Worm (Caenorhabditis elegans) whole organism, midembryonic: Measurements from ENCODE around the gene cnnm-3.

Source experiments
- T22C8.4 ChIP-seq: fragments of 200-800 bp; sonication (Bioruptor generic); IDR thresholded peaks from 2 replicates; pipeline ENCODE4 v1.3.6; 2022; ENCODE audit warnings: missing genetic modification characterization, missing compliant biosample characterization
- cog-1 ChIP-seq: sonication (generic microtip); optimal IDR thresholded peaks from 2 replicates; lab custom pipeline; 2016; ENCODE audit warnings: missing genetic modification characterization, missing compliant biosample characterization
- flt-1 ChIP-seq: fragments of 200-800 bp; sonication (Bioruptor generic); IDR thresholded peaks from 2 replicates; pipeline ENCODE4 v1.3.6; 2022; ENCODE audit warnings: missing genetic modification characterization, missing compliant biosample characterization
- klf-2 ChIP-seq: fragments of 200-800 bp; sonication (Bioruptor generic); conservative IDR thresholded peaks from 2 replicates; pipeline ENCODE4 v1.3.6; 2022; ENCODE audit warnings: missing genetic modification reagents, missing genetic modification characterization, missing compliant biosample characterization
- med-1 ChIP-seq: sonication (generic microtip); optimal IDR thresholded peaks from 2 replicates; lab custom pipeline; 2017; ENCODE audit warnings: missing genetic modification characterization, mild to moderate bottlenecking, missing compliant biosample characterization, antibody characterized with exemption, missing genetic modification reagents; ENCODE audit not compliant: insufficient read depth
- ref-1 ChIP-seq: fragments of 200-800 bp; sonication (Bioruptor generic); conservative IDR thresholded peaks from 2 replicates; pipeline ENCODE4 v1.3.6; 2022; ENCODE audit warnings: missing genetic modification reagents, missing genetic modification characterization, missing compliant biosample characterization
- tab-1 ChIP-seq: fragments of 200-800 bp; sonication (Bioruptor generic); IDR thresholded peaks from 2 replicates; pipeline ENCODE4 v1.3.6; 2022; ENCODE audit warnings: missing genetic modification characterization, missing compliant biosample characterization
- ztf-23 ChIP-seq: fragments of 200-800 bp; sonication (Bioruptor generic); IDR thresholded peaks from 2 replicates; pipeline ENCODE4 v1.3.6; 2022; ENCODE audit warnings: missing genetic modification reagents, missing genetic modification characterization, missing compliant biosample characterization
- ztf-29 ChIP-seq: fragments of 200-800 bp; sonication (Bioruptor generic); IDR thresholded peaks from 2 replicates; pipeline ENCODE4 v1.3.6; 2022; ENCODE audit warnings: missing genetic modification reagents, missing genetic modification characterization, missing compliant biosample characterization

The cnnm-3 gene

DNA sequence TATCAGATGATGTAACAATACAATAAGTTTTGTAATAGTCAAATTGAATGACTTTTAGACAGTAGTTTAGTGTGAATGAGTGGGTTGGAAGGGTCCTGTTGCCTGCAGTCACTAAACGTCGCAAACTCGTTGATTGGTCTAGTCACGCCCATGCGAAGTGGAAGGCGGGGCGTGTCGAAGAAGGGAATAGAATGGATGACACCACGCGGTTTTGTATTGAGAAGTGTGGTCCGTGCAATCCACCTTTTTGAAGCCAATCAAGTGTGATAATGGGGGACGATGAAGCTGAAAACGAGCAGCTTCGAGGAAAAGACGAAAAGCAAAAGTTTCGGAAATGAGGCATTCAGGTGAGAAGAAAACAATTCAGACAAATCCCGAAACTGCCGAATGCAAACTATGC lies 24.7 kb upstream of the cnnm-3 start, which contains the start of gene ceh-31:
Gene ceh-31, minus strand, starts transcription at position 101 of the 400 bp plus-strand sequence.
- no peak for TF ChIP-seq cog-1 (tag; lab: Kevin White, UChicago)
- no peak for TF ChIP-seq ztf-23
- TF ChIP-seq T22C8.4 (GFP tag; lab: Robert Waterston, UW): no peak
- TF ChIP-seq med-1 (GFP tag; lab: Kevin White, UChicago): no peak
- no peak for TF ChIP-seq flt-1 (GFP tag; lab: Robert Waterston, UW)
- TF ChIP-seq tab-1 (GFP tag; lab: Robert Waterston, UW): no peak
- TF ChIP-seq ztf-29 (GFP tag; lab: Robert Waterston, UW): no peak
- TF ChIP-seq ref-1: no peak
- no peak for TF ChIP-seq klf-2 (GFP tag; lab: Robert Waterston, UW)

ce11 chrX:3067052-3067451 lies 21.4 kb upstream of the cnnm-3 start:
- no peak for TF ChIP-seq ref-1

DNA sequence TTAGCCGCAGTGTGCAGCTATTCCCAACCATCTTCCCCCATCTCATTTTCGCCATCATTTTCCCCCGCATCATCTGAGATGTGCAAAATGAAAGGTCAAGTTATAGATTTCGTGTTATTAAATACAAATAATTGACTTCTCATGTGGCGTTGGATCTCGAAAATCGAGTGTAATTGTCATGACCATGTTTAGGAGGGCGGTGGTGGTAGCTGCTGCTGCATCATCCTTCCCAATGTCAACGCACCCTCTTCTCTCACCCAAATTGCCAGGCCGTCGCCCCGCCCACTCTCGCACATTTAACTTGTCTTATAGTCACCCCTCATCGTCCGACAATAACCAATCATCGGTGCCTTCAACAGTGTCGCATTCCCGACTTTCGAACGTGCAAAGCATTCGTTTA lies 17.6 kb upstream of the cnnm-3 start, which contains the start of gene ceh-30:
Gene ceh-30, plus strand, starts transcription at position 301 of the 400 bp plus-strand sequence.
- no peak for TF ChIP-seq med-1 (GFP tag; lab: Kevin White, UChicago)
- no peak for TF ChIP-seq ztf-29 (GFP tag; lab: Robert Waterston, UW)
- TF ChIP-seq cog-1 (tag; lab: Kevin White, UChicago): no peak

DNA sequence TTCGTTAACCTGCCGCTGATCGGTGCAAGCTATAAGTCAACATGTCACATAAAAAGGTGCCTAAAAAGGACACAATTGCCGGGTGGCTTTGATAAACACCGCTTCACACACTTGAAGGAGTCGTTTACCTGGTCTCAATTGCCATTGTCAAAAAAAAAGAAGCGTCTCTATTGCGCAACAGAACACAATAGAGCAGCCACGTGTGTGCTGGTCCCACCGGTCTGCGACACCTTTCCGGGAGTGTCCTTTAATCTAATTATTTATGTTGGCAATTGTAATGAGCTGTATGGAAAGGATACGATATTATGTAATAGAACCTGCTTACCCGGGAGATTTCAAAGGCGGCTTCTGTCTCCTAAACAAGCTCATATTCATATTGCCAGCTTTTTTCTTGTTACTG lies 16.1 kb upstream of the cnnm-3 start:
- TF ChIP-seq ztf-29 (GFP tag; lab: Robert Waterston, UW) (no peak), flt-1 (GFP tag; lab: Robert Waterston, UW) (no peak), tab-1 (GFP tag; lab: Robert Waterston, UW) (no peak), klf-2 (GFP tag; lab: Robert Waterston, UW) (no peak), ref-1 (no peak), med-1 (GFP tag; lab: Kevin White, UChicago) (no peak)

DNA sequence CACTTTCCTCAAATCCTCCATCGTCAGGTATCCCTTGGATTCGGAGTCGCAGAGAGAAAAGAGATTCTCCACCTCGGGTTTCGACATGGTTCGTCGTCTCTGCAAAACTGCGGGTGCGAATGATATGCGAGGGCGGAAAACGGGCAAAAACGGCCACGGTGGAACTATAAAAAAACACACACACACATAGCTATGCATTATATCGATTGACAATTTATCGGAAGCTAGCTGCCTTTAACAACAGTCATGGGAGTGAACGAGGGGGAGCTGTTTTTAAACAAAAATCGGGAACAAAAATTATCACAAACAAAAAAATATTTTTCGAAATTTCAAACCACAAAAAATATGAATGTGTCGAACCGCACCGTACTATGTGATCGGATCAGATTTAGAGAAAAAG lies 13.7 kb upstream of the cnnm-3 start, which contains the start of gene rsef-1:
Gene rsef-1, minus strand, starts transcription at position 101 of the 400 bp plus-strand sequence.
- TF ChIP-seq klf-2 (GFP tag; lab: Robert Waterston, UW): no peak
- TF ChIP-seq ztf-23: no peak
- no peak for TF ChIP-seq ref-1
- TF ChIP-seq ztf-29 (GFP tag; lab: Robert Waterston, UW): no peak
- TF ChIP-seq flt-1 (GFP tag; lab: Robert Waterston, UW): no peak
- no peak for TF ChIP-seq T22C8.4 (GFP tag; lab: Robert Waterston, UW)
- TF ChIP-seq med-1 (GFP tag; lab: Kevin White, UChicago): no peak
- TF ChIP-seq tab-1 (GFP tag; lab: Robert Waterston, UW): no peak
- TF ChIP-seq cog-1 (tag; lab: Kevin White, UChicago): no peak

DNA sequence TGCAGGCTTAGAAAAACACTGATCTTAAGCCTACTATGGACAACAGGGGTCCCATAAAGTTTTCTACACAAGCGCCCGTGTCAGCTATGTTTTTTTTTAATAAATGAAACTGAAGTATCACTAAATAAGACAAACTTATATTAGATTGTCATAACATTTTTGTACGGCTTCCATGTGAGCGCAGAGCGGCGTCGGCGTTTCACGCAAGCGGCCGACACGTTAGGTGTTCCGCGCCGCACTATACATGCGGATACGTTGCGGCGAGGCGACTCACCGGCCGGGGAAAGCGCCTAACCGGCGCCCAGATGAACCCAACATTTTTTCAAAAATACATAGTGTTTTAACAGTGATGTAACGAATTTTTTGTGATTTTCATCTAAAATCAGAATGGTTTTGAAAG lies 12.0 kb upstream of the cnnm-3 start:
- TF ChIP-seq flt-1 (GFP tag; lab: Robert Waterston, UW): no peak
- TF ChIP-seq klf-2 (GFP tag; lab: Robert Waterston, UW): no peak
- no peak for TF ChIP-seq ref-1
- TF ChIP-seq tab-1 (GFP tag; lab: Robert Waterston, UW): no peak
- TF ChIP-seq ztf-29 (GFP tag; lab: Robert Waterston, UW): no peak
- no peak for TF ChIP-seq ztf-23
- TF ChIP-seq T22C8.4 (GFP tag; lab: Robert Waterston, UW): no peak
- TF ChIP-seq cog-1 (tag; lab: Kevin White, UChicago): no peak
- TF ChIP-seq med-1 (GFP tag; lab: Kevin White, UChicago): no peak

ce11 chrX:3056098-3056497 lies 10.5 kb upstream of the cnnm-3 start:
- TF ChIP-seq med-1 (GFP tag; lab: Kevin White, UChicago) (no peak), ref-1 (no peak), klf-2 (GFP tag; lab: Robert Waterston, UW) (no peak), tab-1 (GFP tag; lab: Robert Waterston, UW) (no peak), T22C8.4 (GFP tag; lab: Robert Waterston, UW) (no peak), flt-1 (GFP tag; lab: Robert Waterston, UW) (no peak), cog-1 (tag; lab: Kevin White, UChicago) (no peak), ztf-23 (no peak), ztf-29 (GFP tag; lab: Robert Waterston, UW) (no peak)

ce11 chrX:3054802-3055201 lies 9.2 kb upstream of the cnnm-3 start, which contains the start of gene twk-26:
Gene twk-26 (minus strand): TSS chrX:3054824.
- no peak for TF ChIP-seq ztf-29 (GFP tag; lab: Robert Waterston, UW)

ce11 chrX:3054394-3054793 lies 8.7 kb upstream of the cnnm-3 start:
- no peak for TF ChIP-seq T22C8.4 (GFP tag; lab: Robert Waterston, UW)
- no peak for TF ChIP-seq cog-1 (tag; lab: Kevin White, UChicago)
- TF ChIP-seq ztf-29 (GFP tag; lab: Robert Waterston, UW): no peak
- TF ChIP-seq klf-2 (GFP tag; lab: Robert Waterston, UW): no peak
- TF ChIP-seq flt-1 (GFP tag; lab: Robert Waterston, UW): no peak
- TF ChIP-seq ref-1: no peak
- no peak for TF ChIP-seq tab-1 (GFP tag; lab: Robert Waterston, UW)
- TF ChIP-seq med-1 (GFP tag; lab: Kevin White, UChicago): no peak
- no peak for TF ChIP-seq ztf-23

ce11 chrX:3051315-3051993 lies 5.8 kb upstream of the cnnm-3 start:
- TF ChIP-seq flt-1 (GFP tag; lab: Robert Waterston, UW) (no peak), tab-1 (GFP tag; lab: Robert Waterston, UW) (no peak), T22C8.4 (GFP tag; lab: Robert Waterston, UW) (no peak), ref-1 (no peak), cog-1 (tag; lab: Kevin White, UChicago) (no peak), ztf-23 (no peak), klf-2 (GFP tag; lab: Robert Waterston, UW) (no peak), ztf-29 (GFP tag; lab: Robert Waterston, UW) (no peak), med-1 (GFP tag; lab: Kevin White, UChicago) (no peak)
